Fruit fly (Drosophila melanogaster): ENCODE measurements around the gene nerfin-2.

The nerfin-2 gene

DNA sequence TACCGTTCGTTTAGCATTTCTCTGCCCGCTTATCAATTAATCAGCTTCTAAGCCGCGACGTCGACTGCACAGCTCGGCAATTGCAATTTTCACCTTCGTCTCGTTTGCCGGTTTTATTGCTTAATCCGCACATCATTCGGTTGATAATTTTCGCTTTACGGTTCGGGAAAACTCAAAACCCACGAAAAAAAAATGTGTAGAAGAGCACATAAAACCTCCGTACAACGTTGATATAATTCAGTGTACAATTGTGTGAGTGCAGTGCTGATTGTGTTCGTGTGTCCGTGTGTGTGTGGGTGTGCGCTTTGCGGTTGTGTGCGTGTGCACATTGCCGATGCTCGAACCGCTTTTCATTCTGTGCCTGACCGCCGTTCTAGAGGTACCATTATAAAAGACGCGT is 41.3 kb downstream of the nerfin-2 start, which contains the start of gene CAH7:
Gene CAH7 (plus strand): TSS at position 43 of the 400 bp plus-strand sequence.
- TF ChIP-seq CG17801 (GFP tag; optimal IDR thresholded peaks at IDR 0.05; ENCODE audit: partially characterized antibody), result no peak

- TF ChIP-seq CG17801 (GFP tag; optimal IDR thresholded peaks at IDR 0.05; ENCODE audit: partially characterized antibody), result no peak
These were observed 42.8 kb downstream of the nerfin-2 start for dm6 chr3R:10113746-10114145.

- no peak for TF ChIP-seq CG17801 (GFP tag; optimal IDR thresholded peaks at IDR 0.05; ENCODE audit: partially characterized antibody)
These were observed 44.1 kb downstream of the nerfin-2 start for dm6 chr3R:10114915-10115534.

DNA sequence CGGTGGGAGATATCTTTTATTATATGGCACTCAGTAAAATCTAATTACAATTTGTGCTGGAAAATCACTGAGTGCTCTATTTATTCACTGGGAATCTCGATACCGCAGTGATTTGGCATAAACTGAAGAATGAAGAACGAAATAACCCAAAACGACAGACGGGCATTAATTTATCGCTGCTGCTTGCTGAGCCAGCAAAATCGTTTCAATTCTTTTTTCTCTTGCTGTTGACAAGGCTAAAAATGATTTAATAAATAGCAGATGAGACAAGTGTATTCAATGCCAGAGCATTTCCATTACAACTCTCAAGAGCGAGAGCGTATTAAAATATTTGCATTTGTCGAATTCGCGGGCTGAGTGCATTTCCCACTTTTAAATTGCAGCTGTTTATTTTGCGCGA is 44.9 kb downstream of the nerfin-2 start:
- no peak for TF ChIP-seq CG17801 (GFP tag; optimal IDR thresholded peaks at IDR 0.05; ENCODE audit: partially characterized antibody)

dm6 chr3R:10119592-10119991 is 48.7 kb downstream of the nerfin-2 start:
- TF ChIP-seq CG17801 (GFP tag; optimal IDR thresholded peaks at IDR 0.05; ENCODE audit: partially characterized antibody), result no peak

DNA sequence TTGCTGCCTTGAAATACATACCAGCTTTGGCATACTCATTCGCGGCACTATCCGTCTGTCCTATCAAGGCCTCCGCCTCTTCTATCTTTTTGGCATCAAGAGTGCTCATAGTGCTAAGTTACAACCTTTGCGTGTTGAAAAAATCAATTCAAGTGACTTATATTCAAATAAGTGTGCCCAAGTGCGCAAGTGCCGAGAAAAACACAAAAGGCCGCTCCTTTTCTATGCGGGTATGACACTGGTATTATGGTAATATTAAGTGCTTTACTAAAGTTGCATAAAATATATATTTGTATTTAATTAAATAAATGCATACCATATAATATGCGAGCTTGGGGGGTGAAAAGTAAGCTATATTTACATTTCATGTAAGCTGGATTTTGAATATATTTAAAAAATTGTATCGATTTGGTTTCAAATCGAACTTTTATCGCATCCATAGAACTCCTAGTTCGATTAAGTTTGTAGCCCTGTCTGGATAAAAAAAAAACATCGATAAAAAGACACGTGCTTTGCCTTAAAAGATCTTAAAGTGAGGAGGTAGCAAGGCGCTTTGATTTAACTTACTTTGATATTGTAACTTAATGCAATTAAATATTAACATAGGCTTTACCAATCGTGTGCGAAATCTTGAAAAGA is 50.5 kb downstream of the nerfin-2 start, which contains the start of the genes gammaSnap2 and ATPsynepsilonL:
Gene gammaSnap2 (minus strand): TSS at position 135 of the 639 bp plus-strand sequence.
Gene ATPsynepsilonL (plus strand): TSS at position 508 of the 639 bp plus-strand sequence.
- TF ChIP-seq CG17801 (GFP tag; optimal IDR thresholded peaks at IDR 0.05; ENCODE audit: partially characterized antibody), result no peak

All from ovary, adult (tissue).